Worm (Caenorhabditis elegans) whole organism, L1 larva: Measurements from ENCODE around the gene D1086.12.

ENCODE experiments used
- ama-1 ChIP-seq: fragments of 150-350 bp; optimal IDR thresholded peaks from 2 replicates; lab custom pipeline; 2014
- blmp-1 ChIP-seq: fragments of 150-350 bp; optimal IDR thresholded peaks from 2 replicates; lab custom pipeline; 2014; ENCODE audit warnings: missing biosample characterization, missing genetic modification characterization
- ceh-82 ChIP-seq, 3 experiments: fragments of 150-350 bp in 1 of 3; sonication (generic microtip) in 2 of 3; optimal IDR thresholded peaks; 2 replicates each; lab custom pipeline; 2014 to 2017; ENCODE audit warnings: missing biosample characterization in 3 of 3, missing genetic modification characterization in 3 of 3
- efl-1 ChIP-seq, 4 experiments: fragments of 150-350 bp; optimal IDR thresholded peaks in 3 of 4; peaks in 1 of 4; 1 replicate in 1 of 4; 2 replicates in 3 of 4; lab custom pipeline; 2014; ENCODE audit warnings: missing biosample characterization in 2 of 4, missing genetic modification characterization in 2 of 4, missing genetic modification reagents in 2 of 4
- lin-15B ChIP-seq: fragments of 150-350 bp; sonication (generic microtip); optimal IDR thresholded peaks from 3 replicates; lab custom pipeline; 2014; ENCODE audit warnings: missing biosample characterization, missing genetic modification characterization
- lsy-2 ChIP-seq, 2 experiments: fragments of 150-350 bp; optimal IDR thresholded peaks; 2 replicates each; lab custom pipeline; 2014; ENCODE audit warnings: missing biosample characterization in 2 of 2, missing genetic modification characterization in 2 of 2
- unc-62 ChIP-seq: fragments of 150-350 bp; optimal IDR thresholded peaks from 2 replicates; lab custom pipeline; 2014; ENCODE audit warnings: missing biosample characterization, missing genetic modification reagents, missing genetic modification characterization
- unc-86 ChIP-seq: sonication (generic microtip); optimal IDR thresholded peaks from 2 replicates; lab custom pipeline; 2016; ENCODE audit warnings: missing genetic modification characterization, missing compliant biosample characterization
- zip-4 ChIP-seq: fragments of 200-800 bp; sonication (Bioruptor generic); optimal IDR thresholded peaks from 2 replicates; lab custom pipeline; 2018; ENCODE audit warnings: mild to moderate bottlenecking, missing genetic modification characterization, moderate library complexity, missing compliant biosample characterization

DNA sequence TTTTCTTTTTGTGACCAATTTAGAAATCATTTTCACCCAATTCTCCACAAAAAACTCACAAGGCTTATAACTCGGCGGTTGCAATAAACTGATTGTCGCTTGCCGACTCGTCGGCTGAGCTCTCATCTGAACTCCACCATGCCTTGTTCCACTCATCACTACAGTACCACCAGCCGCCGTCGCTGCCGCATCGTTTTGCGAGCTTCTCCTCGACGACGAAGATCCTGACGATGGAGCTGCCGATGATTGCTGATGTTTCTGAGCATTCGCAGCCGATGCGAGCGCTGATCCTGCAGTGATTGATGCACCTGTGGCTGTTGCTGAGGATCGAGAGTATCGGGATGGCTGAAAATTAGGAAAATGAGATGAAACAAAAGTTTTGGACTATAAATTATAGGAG is 19.7 kb downstream of the D1086.12 start:
- TF ChIP-seq efl-1 (optimal IDR thresholded peaks at IDR 0.05; lab: Kevin White, UChicago) (no peak), efl-1 (GFP tag; optimal IDR thresholded peaks at IDR 0.05 in 1 of 2; lab: Kevin White, UChicago) (no peak), lin-15B (no peak), ceh-82 (tag; optimal IDR thresholded peaks at IDR 0.05; lab: Kevin White, UChicago) (no peak), blmp-1 (no peak), unc-62 (GFP tag; lab: Kevin White, UChicago) (no peak), zip-4 (GFP tag; lab: Kevin White, UChicago) (no peak), ama-1 (lab: Kevin White, UChicago) (no peak), unc-86 (tag; lab: Kevin White, UChicago) (no peak), lsy-2 (tag; optimal IDR thresholded peaks at IDR 0.05; lab: Kevin White, UChicago) (no peak)
